Worm (Caenorhabditis elegans): Measurements from ENCODE around the gene srx-95.

ce11 chrII:6734674-6735073 is 19.9 kb downstream of the srx-95 start, which contains the start of gene T14B4.3:
- TF ChIP-seq ceh-9 (tag; optimal IDR thresholded peaks at IDR 0.05) (no peak), lsy-12 (tag; optimal IDR thresholded peaks at IDR 0.05) (peak; percentile 15), daf-12 (tag; optimal IDR thresholded peaks at IDR 0.05) (no peak), nhr-25 (tag; optimal IDR thresholded peaks at IDR 0.05) (peak; percentile 54), nfya-1 (tag; optimal IDR thresholded peaks at IDR 0.05; ENCODE audit: insufficient read depth) (peak; percentile 69), nhr-11 (tag; optimal IDR thresholded peaks at IDR 0.05) (no peak), nhr-77 (tag; optimal IDR thresholded peaks at IDR 0.05) (no peak), skn-1 (tag; optimal IDR thresholded peaks at IDR 0.05) (no peak), pqm-1 (tag; optimal IDR thresholded peaks at IDR 0.05) (peak; percentile 54), aly-2 (tag; optimal IDR thresholded peaks at IDR 0.05) (no peak), ama-1 (optimal IDR thresholded peaks at IDR 0.05) (no peak), unc-39 (tag; optimal IDR thresholded peaks at IDR 0.05) (no peak)

Measured in whole organism, L3 larva.